Worm (Caenorhabditis elegans) whole organism, L4 larva: Measurements from ENCODE around the gene ttr-57.
A peak's percentile ranks its signal among the peaks of the same experiment; 100 is the strongest.

Experiments used
- D1046.2 ChIP-seq: fragments of 200-800 bp; sonication (Bioruptor generic); IDR thresholded peaks from 2 replicates; pipeline ENCODE4 v1.3.6; 2022; ENCODE audit warnings: missing genetic modification characterization, missing compliant biosample characterization
- F26F4.8 ChIP-seq: fragments of 200-800 bp; sonication (Bioruptor generic); conservative IDR thresholded peaks from 2 replicates; pipeline ENCODE4 v1.3.6; 2022; ENCODE audit warnings: missing genetic modification characterization, missing compliant biosample characterization
- F44E2.7 ChIP-seq: fragments of 200-800 bp; sonication (Bioruptor generic); IDR thresholded peaks from 2 replicates; pipeline ENCODE4 v2.1.2; 2022; ENCODE audit warnings: missing genetic modification characterization, missing compliant biosample characterization
- R02D3.7 ChIP-seq: fragments of 150-350 bp; sonication (generic microtip); optimal IDR thresholded peaks from 3 replicates; lab custom pipeline; 2014; ENCODE audit warnings: missing biosample characterization, missing genetic modification characterization
- Y105C5A.15 ChIP-seq: fragments of 200-800 bp; sonication (Bioruptor generic); IDR thresholded peaks from 2 replicates; pipeline ENCODE4 v1.3.6; 2022; ENCODE audit warnings: missing genetic modification characterization, missing compliant biosample characterization
- Y48G9A.11 ChIP-seq: fragments of 200-800 bp; sonication (Bioruptor generic); IDR thresholded peaks from 2 replicates; pipeline ENCODE4 v1.3.6; 2022; ENCODE audit warnings: missing genetic modification reagents, missing genetic modification characterization, missing compliant biosample characterization
- Y75B8A.6 ChIP-seq: fragments of 200-800 bp; sonication (Bioruptor generic); IDR thresholded peaks from 2 replicates; pipeline ENCODE4 v1.3.6; 2022; ENCODE audit warnings: missing genetic modification reagents, missing genetic modification characterization, missing compliant biosample characterization
- aly-2 ChIP-seq: sonication (generic microtip); optimal IDR thresholded peaks from 2 replicates; lab custom pipeline; 2018; ENCODE audit warnings: missing biosample characterization, missing genetic modification characterization
- ceh-20 ChIP-seq: fragments of 200-800 bp; sonication (Bioruptor generic); IDR thresholded peaks from 2 replicates; pipeline ENCODE4 v1.3.6; 2022; ENCODE audit warnings: missing genetic modification reagents, missing genetic modification characterization, missing compliant biosample characterization
- ceh-28 ChIP-seq: fragments of 150-350 bp; optimal IDR thresholded peaks from 2 replicates; lab custom pipeline; 2014; ENCODE audit warnings: missing biosample characterization, missing genetic modification reagents, missing genetic modification characterization
- ceh-82 ChIP-seq: sonication (generic microtip); optimal IDR thresholded peaks from 2 replicates; lab custom pipeline; 2017; ENCODE audit warnings: missing biosample characterization, missing genetic modification characterization
- ces-1 ChIP-seq: fragments of 150-350 bp; sonication (generic microtip); optimal IDR thresholded peaks from 4 replicates; lab custom pipeline; 2014; ENCODE audit warnings: missing biosample characterization, missing genetic modification reagents, missing genetic modification characterization
- daf-16 ChIP-seq, 3 experiments: sonication (generic microtip); optimal IDR thresholded peaks; 2 replicates each; lab custom pipeline; 2016 to 2017; ENCODE audit warnings: missing genetic modification characterization in 3 of 3, missing genetic modification reagents in 3 of 3, mild to moderate bottlenecking in 2 of 3, missing compliant biosample characterization in 2 of 3, missing biosample characterization in 1 of 3, moderate library complexity in 1 of 3
- dmd-6 ChIP-seq: fragments of 200-800 bp; sonication (Bioruptor generic); IDR thresholded peaks from 2 replicates; pipeline ENCODE4 v1.3.6; 2022; ENCODE audit warnings: missing genetic modification reagents, missing genetic modification characterization, missing compliant biosample characterization
- egl-43 ChIP-seq: fragments of 200-800 bp; sonication (Bioruptor generic); IDR thresholded peaks from 2 replicates; pipeline ENCODE4 v1.3.6; 2022; ENCODE audit warnings: missing genetic modification reagents, missing genetic modification characterization, missing compliant biosample characterization
- fkh-10 ChIP-seq: fragments of 150-350 bp; optimal IDR thresholded peaks from 2 replicates; lab custom pipeline; 2014; ENCODE audit warnings: missing biosample characterization, missing genetic modification reagents, missing genetic modification characterization
- hif-1 ChIP-seq, 2 experiments: sonication (generic microtip); optimal IDR thresholded peaks; 2 replicates each; lab custom pipeline; 2016 to 2017; ENCODE audit warnings: missing compliant biosample characterization in 2 of 2, missing genetic modification characterization in 2 of 2, missing genetic modification reagents in 2 of 2, missing genotype in 2 of 2, mild to moderate bottlenecking in 1 of 2
- jun-1 ChIP-seq: fragments of 150-350 bp; optimal IDR thresholded peaks from 2 replicates; lab custom pipeline; 2014; ENCODE audit warnings: missing biosample characterization, missing genetic modification reagents, missing genetic modification characterization
- lim-7 ChIP-seq: fragments of 200-800 bp; sonication (Bioruptor generic); IDR thresholded peaks from 2 replicates; pipeline ENCODE4 v1.3.6; 2022; ENCODE audit warnings: missing genetic modification characterization, missing compliant biosample characterization
- lin-1 ChIP-seq: fragments of 200-800 bp; sonication (Bioruptor generic); IDR thresholded peaks from 2 replicates; pipeline ENCODE4 v1.3.6; 2022; ENCODE audit warnings: missing genetic modification reagents, missing genetic modification characterization, missing compliant biosample characterization
- madf-9 ChIP-seq: fragments of 200-800 bp; sonication (Bioruptor generic); conservative IDR thresholded peaks from 2 replicates; pipeline ENCODE4 v1.3.6; 2022; ENCODE audit warnings: missing genetic modification reagents, missing genetic modification characterization, missing compliant biosample characterization
- mxl-3 ChIP-seq: fragments of 200-800 bp; sonication (Bioruptor generic); optimal IDR thresholded peaks from 2 replicates; lab custom pipeline; 2018; ENCODE audit warnings: mild to moderate bottlenecking, missing genetic modification characterization, missing compliant biosample characterization
- nhr-10 ChIP-seq: fragments of 150-350 bp; optimal IDR thresholded peaks from 2 replicates; lab custom pipeline; 2014; ENCODE audit warnings: missing biosample characterization, missing genetic modification characterization
- nhr-11 ChIP-seq: fragments of 150-350 bp; optimal IDR thresholded peaks from 2 replicates; lab custom pipeline; 2014; ENCODE audit warnings: missing biosample characterization, missing genetic modification characterization
- nhr-111 ChIP-seq: fragments of 200-800 bp; sonication (Bioruptor generic); optimal IDR thresholded peaks from 2 replicates; lab custom pipeline; 2018; ENCODE audit warnings: mild to moderate bottlenecking, missing genetic modification characterization, missing compliant biosample characterization
- nhr-28 ChIP-seq: fragments of 150-350 bp; optimal IDR thresholded peaks from 2 replicates; lab custom pipeline; 2014; ENCODE audit warnings: missing biosample characterization, missing genetic modification characterization
- nhr-42 ChIP-seq: fragments of 200-800 bp; sonication (Bioruptor generic); IDR thresholded peaks from 2 replicates; pipeline ENCODE4 v1.3.6; 2022; ENCODE audit warnings: missing genetic modification characterization, missing compliant biosample characterization
- saeg-2 ChIP-seq: fragments of 200-800 bp; sonication (Bioruptor generic); IDR thresholded peaks from 2 replicates; pipeline ENCODE4 v1.3.6; 2022; ENCODE audit warnings: missing genetic modification reagents, missing genetic modification characterization, missing compliant biosample characterization
- set-16 ChIP-seq: fragments of 200-800 bp; sonication (Bioruptor generic); IDR thresholded peaks from 2 replicates; pipeline ENCODE4 v1.3.6; 2022; ENCODE audit warnings: missing genetic modification reagents, missing genetic modification characterization, missing compliant biosample characterization
- unc-62 ChIP-seq, 3 experiments: fragments of 150-350 bp in 1 of 3; sonication (generic microtip); optimal IDR thresholded peaks in 2 of 3; peaks in 1 of 3; 1 replicate in 1 of 3; 2 replicates in 2 of 3; lab custom pipeline; 2014 to 2017; ENCODE audit warnings: missing biosample characterization in 3 of 3, missing genetic modification characterization in 3 of 3, missing genetic modification reagents in 3 of 3, missing genotype in 1 of 3
- zfp-3 ChIP-seq: fragments of 200-800 bp; sonication (Bioruptor generic); conservative IDR thresholded peaks from 2 replicates; pipeline ENCODE4 v1.3.6; 2022; ENCODE audit warnings: missing genetic modification reagents, missing genetic modification characterization, missing compliant biosample characterization
- zip-2 ChIP-seq: fragments of 150-350 bp; optimal IDR thresholded peaks from 2 replicates; lab custom pipeline; 2014; ENCODE audit warnings: missing biosample characterization, missing genetic modification characterization

ttr-57 gene

ce11 chrV:20604606-20605155 lies at the start of gene ttr-57:
Gene ttr-57, plus strand, starts transcription at chrV:20605105.
- no peak for TF ChIP-seq zip-2
- 0 out of 2 replicates have a peak, but pooled peaks have one; percentile 36 for TF ChIP-seq egl-43 (GFP tag; lab: Robert Waterston, UW)
- 0 out of 2 replicates have a peak, but pooled peaks have one; percentile 69 for TF ChIP-seq F44E2.7 (GFP tag; lab: Robert Waterston, UW)
- TF ChIP-seq set-16 (GFP tag; lab: Robert Waterston, UW), result peak; percentile 86
- TF ChIP-seq Y105C5A.15 (GFP tag; lab: Robert Waterston, UW), result no peak
- 0 out of 2 replicates have a peak, but pooled peaks have one; percentile 35 for TF ChIP-seq nhr-42 (GFP tag; lab: Robert Waterston, UW)

- no peak for TF ChIP-seq ceh-82 (tag; lab: Kevin White, UChicago)
- TF ChIP-seq dmd-6 (GFP tag; lab: Robert Waterston, UW), result peak; percentile 61
- TF ChIP-seq, all 104 proteins: peak for 1
Measured at ce11 chrV:20555120-20555519, 49.8 kb upstream of the ttr-57 start, which contains the start of gene Y38H6C.21. Gene Y38H6C.21, minus strand, starts transcription at chrV:20555267.

ce11 chrV:20556260-20556659 lies 48.6 kb upstream of the ttr-57 start, which contains the start of gene Y38H6C.23:
Gene Y38H6C.23, minus strand, starts transcription at chrV:20556360.
- TF ChIP-seq ceh-20 (no peak), dmd-6 (GFP tag; lab: Robert Waterston, UW) (peak; percentile 66), unc-62 (GFP tag; optimal IDR thresholded peaks at IDR 0.05 in 1 of 2; lab: Kevin White, UChicago) (peak in 1 of 2 experiments; percentile 37), unc-62 (tag; optimal IDR thresholded peaks at IDR 0.05; lab: Kevin White, UChicago) (no peak)
- TF ChIP-seq, all 104 proteins: peak for 2

- TF ChIP-seq set-16 (GFP tag; lab: Robert Waterston, UW) (no peak), jun-1 (no peak), nhr-111 (GFP tag; lab: Kevin White, UChicago) (no peak), nhr-11 (tag; lab: Kevin White, UChicago) (no peak), Y75B8A.6 (GFP tag; lab: Robert Waterston, UW) (no peak), D1046.2 (GFP tag; lab: Robert Waterston, UW) (no peak), zfp-3 (GFP tag; lab: Robert Waterston, UW) (no peak), Y48G9A.11 (no peak), F44E2.7 (GFP tag; lab: Robert Waterston, UW) (no peak), mxl-3 (GFP tag; lab: Kevin White, UChicago) (no peak), lim-7 (GFP tag; lab: Robert Waterston, UW) (no peak), nhr-10 (tag; lab: Kevin White, UChicago) (no peak), nhr-28 (tag; lab: Kevin White, UChicago) (no peak), ceh-28 (tag; lab: Kevin White, UChicago) (no peak), lin-1 (GFP tag; lab: Robert Waterston, UW) (no peak), madf-9 (GFP tag; lab: Robert Waterston, UW) (no peak), saeg-2 (GFP tag; lab: Robert Waterston, UW) (no peak), fkh-10 (GFP tag; lab: Kevin White, UChicago) (no peak), ces-1 (no peak), F26F4.8 (no peak)
Measured at ce11 chrV:20558270-20558669, 46.6 kb upstream of the ttr-57 start, which contains the start of gene abf-4. Gene abf-4, minus strand, starts transcription at chrV:20558370.

- TF ChIP-seq daf-16 (GFP tag; optimal IDR thresholded peaks at IDR 0.05; lab: Kevin White, UChicago), result no peak
- TF ChIP-seq daf-16 (tag; optimal IDR thresholded peaks at IDR 0.05; lab: Kevin White, UChicago), result no peak
- TF ChIP-seq aly-2 (tag; lab: Kevin White, UChicago), result no peak
- no peak for TF ChIP-seq ceh-28 (tag; lab: Kevin White, UChicago)
- no peak for TF ChIP-seq hif-1 (tag; optimal IDR thresholded peaks at IDR 0.05; lab: Kevin White, UChicago)
- no peak for TF ChIP-seq nhr-42 (GFP tag; lab: Robert Waterston, UW)
- no peak for TF ChIP-seq R02D3.7 (tag; lab: Kevin White, UChicago)
- no peak for TF ChIP-seq ces-1
- TF ChIP-seq, all 104 proteins: peak for 0
Measured at ce11 chrV:20561795-20562194, 43.1 kb upstream of the ttr-57 start, which contains the start of gene F26F2.1. Gene F26F2.1, minus strand, starts transcription at chrV:20561895.
